Worm (Caenorhabditis elegans) whole organism, L3 larva: ENCODE data around the gene bbs-2.

ENCODE experiments used
- pha-4 ChIP-seq: fragments of 150-350 bp; optimal IDR thresholded peaks from 2 replicates; lab custom pipeline; 2014; ENCODE audit warnings: missing biosample characterization, missing genetic modification reagents, missing genetic modification characterization
- zag-1 ChIP-seq: fragments of 150-350 bp; optimal IDR thresholded peaks from 2 replicates; lab custom pipeline; 2014; ENCODE audit warnings: missing biosample characterization, missing genetic modification characterization

DNA sequence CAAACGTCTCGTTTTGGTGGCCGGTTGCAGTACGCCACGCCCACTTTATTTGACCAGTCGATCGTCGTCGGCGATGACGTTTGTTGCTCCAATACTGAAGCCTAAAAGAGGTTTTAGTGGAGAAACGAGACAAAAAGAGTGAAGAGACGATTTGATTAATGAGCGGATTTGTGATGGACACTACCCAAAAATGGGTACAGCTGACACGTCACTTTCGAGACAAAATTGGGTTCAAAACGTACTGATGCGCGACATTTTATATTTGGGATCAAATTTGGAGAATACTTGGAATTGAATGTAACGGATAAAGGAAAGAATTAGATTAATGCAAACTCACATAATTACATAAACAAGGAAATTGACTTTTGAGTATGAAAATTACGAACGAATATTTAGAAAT lies 36.4 kb upstream of the bbs-2 start, which contains the start of gene ilys-4:
- TF ChIP-seq zag-1 (tag; lab: Kevin White, UChicago) (no peak), pha-4 (tag; lab: Kevin White, UChicago) (no peak)
